Worm (Caenorhabditis elegans) whole organism, early embryonic: Measurements from ENCODE around the gene mfn-1.

ENCODE experiments used
- B0310.2 ChIP-seq: sonication (generic microtip); optimal IDR thresholded peaks from 2 replicates; lab custom pipeline; 2016; ENCODE audit warnings: mild to moderate bottlenecking, missing genetic modification characterization, missing compliant biosample characterization
- aly-1 ChIP-seq: sonication (generic microtip); optimal IDR thresholded peaks from 2 replicates; lab custom pipeline; 2016; ENCODE audit warnings: missing genetic modification characterization, missing compliant biosample characterization
- ama-1 ChIP-seq: fragments of 150-350 bp; optimal IDR thresholded peaks from 2 replicates; lab custom pipeline; 2014
- ceh-13 ChIP-seq: fragments of 200-800 bp; sonication (Bioruptor generic); optimal IDR thresholded peaks from 2 replicates; lab custom pipeline; 2018; ENCODE audit warnings: mild to moderate bottlenecking, missing genetic modification characterization, missing compliant biosample characterization
- ceh-36 ChIP-seq: sonication (generic microtip); optimal IDR thresholded peaks from 2 replicates; lab custom pipeline; 2016; ENCODE audit warnings: missing genetic modification characterization, inconsistent platforms, missing compliant biosample characterization
- flt-1 ChIP-seq: fragments of 200-800 bp; sonication (Bioruptor generic); IDR thresholded peaks from 2 replicates; pipeline ENCODE4 v1.3.6; 2022; ENCODE audit warnings: missing genetic modification characterization, missing compliant biosample characterization
- hmbx-1 ChIP-seq: sonication (generic microtip); optimal IDR thresholded peaks from 2 replicates; lab custom pipeline; 2016; ENCODE audit warnings: mild to moderate bottlenecking, missing genetic modification characterization, missing compliant biosample characterization
- pes-1 ChIP-seq: fragments of 200-800 bp; sonication (Bioruptor generic); IDR thresholded peaks from 2 replicates; pipeline ENCODE4 v1.3.6; 2022; ENCODE audit warnings: missing genetic modification reagents, missing genetic modification characterization, missing compliant biosample characterization
- scrt-1 ChIP-seq: fragments of 200-800 bp; sonication (Bioruptor generic); IDR thresholded peaks from 2 replicates; pipeline ENCODE4 v1.3.6; 2022; ENCODE audit warnings: missing genetic modification characterization, missing compliant biosample characterization
- sea-1 ChIP-seq: fragments of 200-800 bp; sonication (Bioruptor generic); conservative IDR thresholded peaks from 2 replicates; pipeline ENCODE4 v1.3.6; 2022; ENCODE audit warnings: missing genetic modification characterization, missing compliant biosample characterization
- tbx-11 ChIP-seq: fragments of 200-800 bp; sonication (Bioruptor generic); IDR thresholded peaks from 2 replicates; pipeline ENCODE4 v1.3.6; 2022; ENCODE audit warnings: missing genetic modification characterization, missing compliant biosample characterization
- tbx-37 ChIP-seq: fragments of 200-800 bp; sonication (Bioruptor generic); conservative IDR thresholded peaks from 2 replicates; pipeline ENCODE4 v1.3.6; 2022; ENCODE audit warnings: missing genetic modification reagents, missing genetic modification characterization, missing compliant biosample characterization

DNA sequence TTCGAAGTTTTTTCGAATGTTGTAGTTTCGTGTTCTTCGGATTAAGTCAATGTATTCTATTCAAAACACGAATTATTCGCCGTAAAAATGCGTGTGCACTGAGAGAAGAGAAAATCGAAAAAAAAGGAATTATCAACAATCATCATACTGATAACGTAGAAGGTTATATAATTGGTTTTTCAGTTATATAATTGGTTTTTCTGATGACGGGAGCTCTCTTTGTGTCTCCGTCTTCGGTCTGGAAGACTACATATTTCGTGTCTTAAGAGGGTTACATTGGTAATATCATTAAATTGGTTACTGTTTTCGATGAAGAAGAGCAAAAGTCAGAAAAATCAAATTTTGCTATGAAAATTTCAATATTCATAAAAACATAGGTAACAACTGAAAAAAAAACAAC lies 11.9 kb downstream of the mfn-1 start:
- TF ChIP-seq flt-1 (GFP tag; lab: Robert Waterston, UW) (no peak), pes-1 (no peak), ama-1 (lab: Kevin White, UChicago) (no peak), B0310.2 (tag; lab: Kevin White, UChicago) (no peak), tbx-37 (GFP tag; lab: Robert Waterston, UW) (no peak), aly-1 (tag; lab: Kevin White, UChicago) (no peak), ceh-13 (GFP tag; lab: Kevin White, UChicago) (no peak), tbx-11 (no peak), ceh-36 (tag; lab: Kevin White, UChicago) (no peak), hmbx-1 (no peak), sea-1 (GFP tag; lab: Robert Waterston, UW) (no peak), scrt-1 (GFP tag; lab: Robert Waterston, UW) (no peak)
